Worm (Caenorhabditis elegans) whole organism, L2 larva: ENCODE measurements around the gene F10D2.10.

ENCODE experiments used
- C34F6.9 ChIP-seq: fragments of 150-350 bp; optimal IDR thresholded peaks from 2 replicates; lab custom pipeline; 2014; ENCODE audit warnings: missing biosample characterization, missing genetic modification characterization
- F13H6.1 ChIP-seq: sonication (generic microtip); optimal IDR thresholded peaks from 2 replicates; lab custom pipeline; 2016; ENCODE audit warnings: missing genetic modification characterization, missing compliant biosample characterization
- R02D3.7 ChIP-seq: fragments of 150-350 bp; optimal IDR thresholded peaks from 2 replicates; lab custom pipeline; 2014; ENCODE audit warnings: missing biosample characterization, missing genetic modification characterization
- ZK546.5 ChIP-seq: sonication (generic microtip); optimal IDR thresholded peaks from 2 replicates; lab custom pipeline; 2017; ENCODE audit warnings: missing biosample characterization, missing genetic modification characterization
- alr-1 ChIP-seq: fragments of 150-350 bp; optimal IDR thresholded peaks from 2 replicates; lab custom pipeline; 2014; ENCODE audit warnings: missing biosample characterization, missing genetic modification characterization
- aly-2 ChIP-seq: fragments of 150-350 bp; optimal IDR thresholded peaks from 2 replicates; lab custom pipeline; 2014; ENCODE audit warnings: missing biosample characterization, missing genetic modification characterization
- ama-1 ChIP-seq: fragments of 150-350 bp; optimal IDR thresholded peaks from 2 replicates; lab custom pipeline; 2018; ENCODE audit warnings: inconsistent platforms
- blmp-1 ChIP-seq: sonication (generic microtip); optimal IDR thresholded peaks from 2 replicates; lab custom pipeline; 2017; ENCODE audit warnings: missing genetic modification characterization, mild to moderate bottlenecking, missing compliant biosample characterization, antibody characterized with exemption, moderate library complexity; ENCODE audit not compliant: insufficient read depth
- ceh-16 ChIP-seq: fragments of 150-350 bp; optimal IDR thresholded peaks from 2 replicates; lab custom pipeline; 2014; ENCODE audit warnings: missing biosample characterization, missing genetic modification characterization
- ceh-82 ChIP-seq: fragments of 150-350 bp; optimal IDR thresholded peaks from 2 replicates; lab custom pipeline; 2014; ENCODE audit warnings: missing biosample characterization, missing genetic modification characterization
- crh-2 ChIP-seq: sonication (generic microtip); optimal IDR thresholded peaks from 2 replicates; lab custom pipeline; 2017; ENCODE audit warnings: missing biosample characterization, missing genetic modification characterization
- dmd-4 ChIP-seq: sonication (generic microtip); optimal IDR thresholded peaks from 2 replicates; lab custom pipeline; 2017; ENCODE audit warnings: missing biosample characterization, missing genetic modification characterization
- egl-27 ChIP-seq: sonication (generic microtip); optimal IDR thresholded peaks from 3 replicates; lab custom pipeline; 2017; ENCODE audit warnings: missing biosample characterization, missing genetic modification reagents, missing genetic modification characterization
- elt-1 ChIP-seq: fragments of 150-350 bp; optimal IDR thresholded peaks from 2 replicates; lab custom pipeline; 2014; ENCODE audit warnings: missing biosample characterization, missing genetic modification characterization
- elt-3 ChIP-seq: sonication (generic microtip); optimal IDR thresholded peaks from 2 replicates; lab custom pipeline; 2017; ENCODE audit warnings: missing biosample characterization, missing genetic modification characterization
- fos-1 ChIP-seq: fragments of 150-350 bp; optimal IDR thresholded peaks from 2 replicates; lab custom pipeline; 2014; ENCODE audit warnings: missing biosample characterization, missing genetic modification characterization
- gmeb-1 ChIP-seq: fragments of 150-350 bp; optimal IDR thresholded peaks from 2 replicates; lab custom pipeline; 2014; ENCODE audit warnings: missing biosample characterization, missing genetic modification characterization
- lin-11 ChIP-seq: fragments of 150-350 bp; sonication (generic microtip); optimal IDR thresholded peaks from 2 replicates; lab custom pipeline; 2014; ENCODE audit warnings: missing biosample characterization, missing genetic modification characterization, inconsistent platforms, mixed read lengths
- lin-13 ChIP-seq: fragments of 150-350 bp; optimal IDR thresholded peaks from 2 replicates; lab custom pipeline; 2014; ENCODE audit warnings: missing biosample characterization, missing genetic modification reagents, missing genetic modification characterization
- lin-39 ChIP-seq: fragments of 150-350 bp; optimal IDR thresholded peaks from 2 replicates; lab custom pipeline; 2014; ENCODE audit warnings: missing biosample characterization, missing genetic modification reagents, missing genetic modification characterization
- lsy-2 ChIP-seq, 2 experiments: fragments of 150-350 bp in 1 of 2; sonication (generic microtip) in 1 of 2; optimal IDR thresholded peaks; 2 replicates each; lab custom pipeline; 2014 to 2017; ENCODE audit warnings: missing biosample characterization in 2 of 2, missing genetic modification characterization in 2 of 2
- mab-5 ChIP-seq: fragments of 150-350 bp; optimal IDR thresholded peaks from 2 replicates; lab custom pipeline; 2014; ENCODE audit warnings: missing biosample characterization, missing genetic modification characterization
- mbf-1 ChIP-seq: sonication (generic microtip); optimal IDR thresholded peaks from 2 replicates; lab custom pipeline; 2017; ENCODE audit warnings: missing biosample characterization, missing genetic modification characterization
- mdl-1 ChIP-seq, 2 experiments: fragments of 150-350 bp in 1 of 2; sonication (generic microtip) in 1 of 2; optimal IDR thresholded peaks; 2 replicates each; lab custom pipeline; 2017; ENCODE audit warnings: missing biosample characterization in 2 of 2, missing genetic modification characterization in 2 of 2
- nhr-10 ChIP-seq: sonication (generic microtip); optimal IDR thresholded peaks from 2 replicates; lab custom pipeline; 2017; ENCODE audit warnings: missing biosample characterization, missing genetic modification characterization
- nhr-11 ChIP-seq: fragments of 150-350 bp; optimal IDR thresholded peaks from 2 replicates; lab custom pipeline; 2014; ENCODE audit warnings: missing biosample characterization, missing genetic modification characterization
- nhr-12 ChIP-seq: fragments of 150-350 bp; optimal IDR thresholded peaks from 2 replicates; lab custom pipeline; 2014; ENCODE audit warnings: missing biosample characterization, missing genetic modification characterization
- nhr-129 ChIP-seq: fragments of 150-350 bp; optimal IDR thresholded peaks from 2 replicates; lab custom pipeline; 2014; ENCODE audit warnings: missing biosample characterization, missing genetic modification characterization
- nhr-21 ChIP-seq: fragments of 150-350 bp; optimal IDR thresholded peaks from 2 replicates; lab custom pipeline; 2014; ENCODE audit warnings: missing biosample characterization, missing genetic modification characterization
- nhr-237 ChIP-seq: fragments of 150-350 bp; optimal IDR thresholded peaks from 2 replicates; lab custom pipeline; 2014; ENCODE audit warnings: missing biosample characterization, missing genetic modification characterization
- nhr-25 ChIP-seq: fragments of 150-350 bp; sonication (generic microtip); optimal IDR thresholded peaks from 3 replicates; lab custom pipeline; 2014; ENCODE audit warnings: missing biosample characterization, missing genetic modification characterization
- nhr-6 ChIP-seq: fragments of 150-350 bp; optimal IDR thresholded peaks from 2 replicates; lab custom pipeline; 2014; ENCODE audit warnings: missing biosample characterization, missing genetic modification characterization
- nhr-77 ChIP-seq: fragments of 150-350 bp; optimal IDR thresholded peaks from 2 replicates; lab custom pipeline; 2014; ENCODE audit warnings: missing biosample characterization, missing genetic modification characterization
- peb-1 ChIP-seq: fragments of 150-350 bp; optimal IDR thresholded peaks from 2 replicates; lab custom pipeline; 2014; ENCODE audit warnings: missing biosample characterization, missing genetic modification characterization
- sem-4 ChIP-seq: fragments of 150-350 bp; optimal IDR thresholded peaks from 2 replicates; lab custom pipeline; 2014; ENCODE audit warnings: missing biosample characterization, missing genetic modification reagents, missing genetic modification characterization
- skn-1 ChIP-seq: sonication (generic microtip); optimal IDR thresholded peaks from 2 replicates; lab custom pipeline; 2017; ENCODE audit warnings: missing biosample characterization, missing genetic modification characterization
- sma-3 ChIP-seq: sonication (generic microtip); optimal IDR thresholded peaks from 2 replicates; lab custom pipeline; 2016; ENCODE audit warnings: missing genetic modification reagents, missing genetic modification characterization, missing compliant biosample characterization
- sma-9 ChIP-seq, 2 experiments: fragments of 150-350 bp in 1 of 2; sonication (generic microtip) in 1 of 2; optimal IDR thresholded peaks; 2 replicates each; lab custom pipeline; 2014 to 2016; ENCODE audit warnings: missing genetic modification characterization in 2 of 2, mild to moderate bottlenecking in 1 of 2, missing biosample characterization in 1 of 2, missing compliant biosample characterization in 1 of 2, missing genetic modification reagents in 1 of 2, moderate library complexity in 1 of 2
- snpc-4 ChIP-seq: fragments of 150-350 bp; optimal IDR thresholded peaks from 2 replicates; lab custom pipeline; 2014; ENCODE audit warnings: missing biosample characterization, missing genetic modification characterization
- unc-39 ChIP-seq: fragments of 150-350 bp; optimal IDR thresholded peaks from 2 replicates; lab custom pipeline; 2014; ENCODE audit warnings: missing biosample characterization, missing genetic modification characterization
- unc-55 ChIP-seq: fragments of 150-350 bp; sonication (generic microtip); optimal IDR thresholded peaks from 3 replicates; lab custom pipeline; 2014; ENCODE audit warnings: missing biosample characterization, missing genetic modification reagents, missing genetic modification characterization
- unc-62 ChIP-seq: fragments of 150-350 bp; optimal IDR thresholded peaks from 2 replicates; lab custom pipeline; 2014; ENCODE audit warnings: missing biosample characterization, missing genetic modification reagents, missing genetic modification characterization
- zag-1 ChIP-seq: fragments of 150-350 bp; optimal IDR thresholded peaks from 2 replicates; lab custom pipeline; 2014; ENCODE audit warnings: missing biosample characterization, missing genetic modification characterization
- ztf-1 ChIP-seq: fragments of 200-800 bp; sonication (Bioruptor generic); conservative IDR thresholded peaks from 2 replicates; pipeline ENCODE4 v1.3.6; 2022; ENCODE audit warnings: missing genetic modification characterization, missing compliant biosample characterization
- ztf-11 ChIP-seq: sonication (generic microtip); optimal IDR thresholded peaks from 2 replicates; lab custom pipeline; 2017; ENCODE audit warnings: missing biosample characterization, missing genetic modification characterization
- ztf-4 ChIP-seq: fragments of 150-350 bp; optimal IDR thresholded peaks from 2 replicates; lab custom pipeline; 2014; ENCODE audit warnings: missing biosample characterization, missing genetic modification characterization

F10D2.10 gene

DNA sequence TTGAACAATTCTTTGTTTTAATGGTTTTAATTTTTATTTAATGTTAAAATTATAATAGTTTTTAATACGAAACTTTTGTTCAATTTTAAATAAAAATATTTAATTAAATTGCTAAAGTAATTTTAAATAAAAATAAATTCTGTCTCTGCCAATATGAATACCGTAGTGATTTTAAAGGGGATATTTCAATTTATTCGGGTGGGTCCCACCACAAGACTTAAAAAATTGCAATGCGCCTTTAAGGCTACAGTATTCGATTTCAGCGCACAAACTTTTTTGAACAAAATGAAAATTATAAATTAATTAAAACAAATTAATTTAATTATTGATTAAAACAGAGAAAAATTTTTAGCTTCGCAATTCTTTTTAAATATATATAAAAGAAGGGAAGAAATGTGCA is 43.1 kb upstream of the F10D2.10 start:
- no peak for TF ChIP-seq nhr-25

ce11 chrV:7198403-7198802 is 42.4 kb upstream of the F10D2.10 start:
- peak; percentile 67 for TF ChIP-seq crh-2 (tag; lab: Kevin White, UChicago)
- no peak for TF ChIP-seq nhr-21
- TF ChIP-seq ceh-82 (tag; lab: Kevin White, UChicago) = no peak
- TF ChIP-seq gmeb-1 = peak; percentile 4
- peak; percentile 6 for TF ChIP-seq sma-3 (GFP tag; lab: Kevin White, UChicago)
- peak; percentile 20 for TF ChIP-seq F13H6.1 (tag; lab: Kevin White, UChicago)
- peak; percentile 14 for TF ChIP-seq sma-9 (GFP tag; optimal IDR thresholded peaks at IDR 0.05; lab: Kevin White, UChicago)
- no peak for TF ChIP-seq sma-9 (tag; optimal IDR thresholded peaks at IDR 0.05; lab: Kevin White, UChicago)
- TF ChIP-seq nhr-129 (tag; lab: Kevin White, UChicago) = peak; percentile 18
- peak; percentile 65 for TF ChIP-seq ama-1 (lab: Kevin White, UChicago)
- TF ChIP-seq fos-1 (tag; lab: Kevin White, UChicago) = peak; percentile 83

DNA sequence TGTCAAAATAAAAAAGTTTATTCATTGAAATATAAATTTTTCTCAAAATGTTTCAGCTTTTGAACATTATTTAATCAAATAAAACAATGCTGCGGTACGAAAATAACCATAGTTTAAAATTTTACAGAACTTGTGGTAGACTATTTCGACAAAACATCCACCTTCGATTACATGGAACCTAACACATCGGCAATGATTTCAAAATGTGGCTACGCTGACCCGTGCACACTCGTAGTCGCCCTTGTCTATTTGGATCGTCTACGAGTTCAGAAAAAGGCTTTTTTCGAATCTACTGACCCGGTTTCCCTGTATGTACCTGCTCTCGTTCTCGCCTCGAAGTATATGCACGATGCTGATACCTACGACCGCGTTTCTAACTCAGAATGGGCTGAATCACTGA is 41.1 kb upstream of the F10D2.10 start:
- TF ChIP-seq nhr-77 (tag; lab: Kevin White, UChicago) = no peak
- TF ChIP-seq unc-62 (GFP tag; lab: Kevin White, UChicago) = no peak

ce11 chrV:7196498-7196966 is 40.6 kb upstream of the F10D2.10 start, which contains the start of gene F09G2.2:
TSS of gene F09G2.2 (plus strand) at chrV:7196916.
- TF ChIP-seq ceh-82 (tag; lab: Kevin White, UChicago) = peak; percentile 47
- peak; percentile 88 for TF ChIP-seq nhr-21
- peak; percentile 90 for TF ChIP-seq gmeb-1
- peak; percentile 78 for TF ChIP-seq egl-27 (tag; lab: Kevin White, UChicago)
- TF ChIP-seq nhr-25 = peak; percentile 90
- peak; percentile 76 for TF ChIP-seq mab-5
- peak; percentile 73 to 92 for TF ChIP-seq lsy-2 (tag; optimal IDR thresholded peaks at IDR 0.05; lab: Kevin White, UChicago)
- TF ChIP-seq R02D3.7 (tag; lab: Kevin White, UChicago) = no peak
- TF ChIP-seq unc-39 (tag; lab: Kevin White, UChicago) = no peak
- TF ChIP-seq mdl-1 (tag; optimal IDR thresholded peaks at IDR 0.05; lab: Kevin White, UChicago) = peak in 1 of 2 experiments; percentile 48
- peak; percentile 96 for TF ChIP-seq unc-55
- TF ChIP-seq unc-62 (GFP tag; lab: Kevin White, UChicago) = no peak
- TF ChIP-seq alr-1 = no peak
- TF ChIP-seq sma-9 (GFP tag; optimal IDR thresholded peaks at IDR 0.05; lab: Kevin White, UChicago) = peak; percentile 93
- no peak for TF ChIP-seq sma-9 (tag; optimal IDR thresholded peaks at IDR 0.05; lab: Kevin White, UChicago)
- TF ChIP-seq sma-3 (GFP tag; lab: Kevin White, UChicago) = peak; percentile 93
- no peak for TF ChIP-seq nhr-12
- TF ChIP-seq aly-2 (tag; lab: Kevin White, UChicago) = no peak
- TF ChIP-seq nhr-129 (tag; lab: Kevin White, UChicago) = peak; percentile 90
- no peak for TF ChIP-seq ztf-1 (GFP tag; lab: Robert Waterston, UW)
- peak; percentile 76 for TF ChIP-seq blmp-1
- peak; percentile 71 for TF ChIP-seq ztf-4 (tag; lab: Kevin White, UChicago)
- TF ChIP-seq nhr-10 (tag; lab: Kevin White, UChicago) = no peak
- TF ChIP-seq ztf-11 (tag; lab: Kevin White, UChicago) = no peak
- no peak for TF ChIP-seq peb-1 (tag; lab: Kevin White, UChicago)
- peak; percentile 71 for TF ChIP-seq snpc-4 (tag; lab: Kevin White, UChicago)
- TF ChIP-seq sem-4 (tag; lab: Kevin White, UChicago) = peak; percentile 84
- no peak for TF ChIP-seq nhr-11 (tag; lab: Kevin White, UChicago)
- peak; percentile 90 for TF ChIP-seq fos-1 (tag; lab: Kevin White, UChicago)
- peak; percentile 45 for TF ChIP-seq nhr-77 (tag; lab: Kevin White, UChicago)
- no peak for TF ChIP-seq nhr-237 (tag; lab: Kevin White, UChicago)
- TF ChIP-seq mbf-1 (tag; lab: Kevin White, UChicago) = no peak
- peak; percentile 64 for TF ChIP-seq ama-1 (lab: Kevin White, UChicago)
- TF ChIP-seq dmd-4 (tag; lab: Kevin White, UChicago) = no peak
- peak; percentile 47 for TF ChIP-seq zag-1 (tag; lab: Kevin White, UChicago)
- peak; percentile 94 for TF ChIP-seq lin-13 (GFP tag; lab: Kevin White, UChicago)
- peak; percentile 97 for TF ChIP-seq C34F6.9 (tag; lab: Kevin White, UChicago)
- TF ChIP-seq nhr-6 = peak; percentile 80
- no peak for TF ChIP-seq skn-1 (tag; lab: Kevin White, UChicago)
- TF ChIP-seq elt-3 (tag; lab: Kevin White, UChicago) = no peak
- peak; percentile 95 for TF ChIP-seq crh-2 (tag; lab: Kevin White, UChicago)
- TF ChIP-seq ceh-16 (tag; lab: Kevin White, UChicago) = peak; percentile 91
- TF ChIP-seq ZK546.5 = peak; percentile 31
- TF ChIP-seq F13H6.1 (tag; lab: Kevin White, UChicago) = peak; percentile 89
- TF ChIP-seq lin-39 (tag; lab: Kevin White, UChicago) = no peak
- peak; percentile 90 for TF ChIP-seq lin-11 (tag; lab: Kevin White, UChicago)
- TF ChIP-seq elt-1 (tag; lab: Kevin White, UChicago) = no peak
